Fruit fly (Drosophila melanogaster) whole organism, embryonic: ENCODE data around the gene mRpS31.

Source experiments
- Abd-B ChIP-seq: fragments of 200-800 bp; sonication (Bioruptor generic); optimal IDR thresholded peaks from 2 replicates; lab custom pipeline; 2018; ENCODE audit warnings: missing biosample characterization, mild to moderate bottlenecking, missing genetic modification characterization, moderate library complexity
- Atf6 ChIP-seq: fragments of 200-800 bp; sonication (Bioruptor generic); IDR thresholded peaks from 2 replicates; pipeline ENCODE4 v1.3.6; 2022; ENCODE audit warnings: missing biosample characterization, missing genetic modification characterization
- BtbVII ChIP-seq: fragments of 200-800 bp; sonication (Bioruptor generic); optimal IDR thresholded peaks from 3 replicates; lab custom pipeline; 2017; ENCODE audit warnings: missing biosample characterization, mild to moderate bottlenecking, missing genetic modification characterization
- CG10431 ChIP-seq: fragments of 200-800 bp; sonication (Bioruptor generic); optimal IDR thresholded peaks from 3 replicates; lab custom pipeline; 2018; ENCODE audit warnings: missing biosample characterization, mild to moderate bottlenecking, missing genetic modification characterization
- CG11723 ChIP-seq: fragments of 200-800 bp; sonication (Bioruptor generic); optimal IDR thresholded peaks from 2 replicates; lab custom pipeline; 2017; ENCODE audit warnings: missing biosample characterization, mild to moderate bottlenecking, missing genetic modification characterization
- CG12769 ChIP-seq: fragments of 200-800 bp; sonication (Bioruptor generic); optimal IDR thresholded peaks from 2 replicates; lab custom pipeline; 2019; ENCODE audit warnings: missing biosample characterization, mild to moderate bottlenecking, missing genetic modification characterization, moderate library complexity
- CG13775 ChIP-seq: fragments of 200-800 bp; sonication (Bioruptor generic); optimal IDR thresholded peaks from 3 replicates; lab custom pipeline; 2017; ENCODE audit warnings: missing biosample characterization, mild to moderate bottlenecking, missing genetic modification characterization
- CG14014 ChIP-seq: fragments of 200-800 bp; sonication (Bioruptor generic); IDR thresholded peaks from 2 replicates; pipeline ENCODE4 v1.3.6; 2022; ENCODE audit warnings: missing biosample characterization, missing genetic modification characterization
- CG15269 ChIP-seq: fragments of 200-800 bp; sonication (Bioruptor generic); optimal IDR thresholded peaks from 2 replicates; lab custom pipeline; 2018; ENCODE audit warnings: missing biosample characterization, mild to moderate bottlenecking, missing genetic modification characterization, moderate library complexity
- CG1602 ChIP-seq: fragments of 200-800 bp; sonication (Bioruptor generic); optimal IDR thresholded peaks from 3 replicates; lab custom pipeline; 2016; ENCODE audit warnings: missing biosample characterization, missing genetic modification characterization
- CG3065 ChIP-seq: fragments of 200-800 bp; sonication (Bioruptor generic); optimal IDR thresholded peaks from 2 replicates; lab custom pipeline; 2016; ENCODE audit warnings: missing biosample characterization, missing genetic modification characterization
- CG31388 ChIP-seq: fragments of 200-800 bp; sonication (Bioruptor generic); optimal IDR thresholded peaks from 2 replicates; lab custom pipeline; 2016; ENCODE audit warnings: missing biosample characterization, missing genetic modification characterization
- CG32532 ChIP-seq: fragments of 200-800 bp; sonication (Bioruptor generic); IDR thresholded peaks from 2 replicates; pipeline ENCODE4 v1.3.6; 2022; ENCODE audit warnings: missing biosample characterization, missing genetic modification characterization
- CG5953 ChIP-seq: fragments of 200-800 bp; sonication (Bioruptor generic); IDR thresholded peaks from 2 replicates; pipeline ENCODE4 v1.3.6; 2022; ENCODE audit warnings: missing biosample characterization, missing genetic modification characterization
- CG6175 ChIP-seq: fragments of 200-800 bp; sonication (Bioruptor generic); IDR thresholded peaks from 3 replicates; pipeline ENCODE4 v1.3.6; 2022; ENCODE audit warnings: missing biosample characterization, missing genetic modification characterization
- CG6689 ChIP-seq: fragments of 200-800 bp; sonication (Bioruptor generic); IDR thresholded peaks from 2 replicates; pipeline ENCODE4 v1.3.6; 2022; ENCODE audit warnings: missing biosample characterization, missing genetic modification characterization
- CG7357 ChIP-seq: fragments of 200-800 bp; sonication (Bioruptor generic); IDR thresholded peaks from 3 replicates; pipeline ENCODE4 v1.3.6; 2022; ENCODE audit warnings: missing biosample characterization, missing genetic modification characterization
- CG7745 ChIP-seq: fragments of 200-800 bp; sonication (Bioruptor generic); optimal IDR thresholded peaks from 2 replicates; lab custom pipeline; 2018; ENCODE audit warnings: missing biosample characterization, mild to moderate bottlenecking, missing genetic modification characterization, moderate library complexity
- D ChIP-seq, 2 experiments: fragments of 200-800 bp in 1 of 2; fragments of >200 bp in 1 of 2; sonication (Bioruptor generic) in 1 of 2; optimal IDR thresholded peaks; 2 replicates in 1 of 2; 3 replicates in 1 of 2; lab custom pipeline; 2017; ENCODE audit warnings: mild to moderate bottlenecking in 1 of 2, missing biosample characterization in 1 of 2, missing genetic modification characterization in 1 of 2, missing genetic modification reagents in 1 of 2
- Dad ChIP-seq: fragments of 200-800 bp; sonication (Bioruptor generic); optimal IDR thresholded peaks from 3 replicates; lab custom pipeline; 2016; ENCODE audit warnings: missing biosample characterization, missing genetic modification characterization
- Dll ChIP-seq: fragments of 200-800 bp; sonication (Bioruptor generic); IDR thresholded peaks from 4 replicates; pipeline ENCODE4 v1.3.6; 2022; ENCODE audit warnings: missing biosample characterization, missing genetic modification characterization; ENCODE audit not compliant: partially characterized antibody
- Kr ChIP-seq: fragments of 200-800 bp; sonication (Bioruptor generic); optimal IDR thresholded peaks from 2 replicates; lab custom pipeline; 2017; ENCODE audit warnings: missing biosample characterization, mild to moderate bottlenecking, missing genetic modification characterization
- MESR4 ChIP-seq: fragments of 200-800 bp; sonication (Bioruptor generic); optimal IDR thresholded peaks from 2 replicates; lab custom pipeline; 2018; ENCODE audit warnings: missing biosample characterization, mild to moderate bottlenecking, missing genetic modification characterization, moderate library complexity
- Mrtf ChIP-seq: fragments of 200-800 bp; sonication (Bioruptor generic); IDR thresholded peaks from 3 replicates; pipeline ENCODE4 v1.3.6; 2022; ENCODE audit warnings: missing biosample characterization, missing genetic modification characterization
- ash1 ChIP-seq: fragments of 200-800 bp; sonication (Bioruptor generic); optimal IDR thresholded peaks from 2 replicates; lab custom pipeline; 2018; ENCODE audit warnings: missing biosample characterization, mild to moderate bottlenecking, missing genetic modification characterization
- bsh ChIP-seq, 2 experiments: fragments of 200-800 bp; sonication (Bioruptor generic); optimal IDR thresholded peaks; 2 replicates each; lab custom pipeline; 2017 to 2018; ENCODE audit warnings: mild to moderate bottlenecking in 2 of 2, missing biosample characterization in 2 of 2, missing genetic modification characterization in 2 of 2, moderate library complexity in 1 of 2
- cato ChIP-seq: fragments of 200-800 bp; sonication (Bioruptor generic); optimal IDR thresholded peaks from 2 replicates; lab custom pipeline; 2016; ENCODE audit warnings: missing biosample characterization, missing genetic modification characterization, borderline replicate concordance
- chinmo ChIP-seq: fragments of 200-800 bp; sonication (Bioruptor generic); IDR thresholded peaks from 4 replicates; pipeline ENCODE4 v1.3.6; 2022; ENCODE audit warnings: missing biosample characterization, missing genetic modification characterization; ENCODE audit not compliant: partially characterized antibody
- dm ChIP-seq: fragments of 200-800 bp; sonication (Bioruptor generic); optimal IDR thresholded peaks from 3 replicates; lab custom pipeline; 2016; ENCODE audit warnings: missing biosample characterization, missing genetic modification characterization
- en ChIP-seq: fragments of 200-800 bp; sonication (Bioruptor generic); optimal IDR thresholded peaks from 2 replicates; lab custom pipeline; 2016; ENCODE audit warnings: missing biosample characterization, missing genetic modification characterization
- ewg ChIP-seq: fragments of 200-800 bp; sonication (Bioruptor generic); optimal IDR thresholded peaks from 3 replicates; lab custom pipeline; 2017; ENCODE audit warnings: mild to moderate bottlenecking, missing biosample characterization, missing genetic modification reagents, missing genetic modification characterization
- exex ChIP-seq: fragments of 200-800 bp; sonication (Bioruptor generic); optimal IDR thresholded peaks from 4 replicates; lab custom pipeline; 2018; ENCODE audit warnings: missing biosample characterization, mild to moderate bottlenecking, missing genetic modification characterization, moderate library complexity
- grau ChIP-seq: fragments of 200-800 bp; optimal IDR thresholded peaks from 3 replicates; lab custom pipeline; 2019; ENCODE audit warnings: missing biosample characterization, mild to moderate bottlenecking, missing genetic modification characterization, moderate library complexity
- grn ChIP-seq: fragments of 200-800 bp; sonication (Bioruptor generic); optimal IDR thresholded peaks from 3 replicates; lab custom pipeline; 2017; ENCODE audit warnings: missing biosample characterization, missing genetic modification characterization
- hth ChIP-seq: fragments of >200 bp; optimal IDR thresholded peaks from 2 replicates; lab custom pipeline; 2017; ENCODE audit warnings: inconsistent platforms
- kni ChIP-seq: fragments of 200-800 bp; sonication (Bioruptor generic); optimal IDR thresholded peaks from 3 replicates; lab custom pipeline; 2017; ENCODE audit warnings: mild to moderate bottlenecking, missing biosample characterization, missing genetic modification reagents, missing genetic modification characterization
- knrl ChIP-seq: fragments of 200-800 bp; sonication (Bioruptor generic); IDR thresholded peaks from 3 replicates; pipeline ENCODE4 v1.3.6; 2022; ENCODE audit warnings: missing biosample characterization, missing genetic modification characterization; ENCODE audit not compliant: partially characterized antibody
- lov ChIP-seq, 2 experiments: fragments of 200-800 bp in 1 of 2; fragments of >200 bp in 1 of 2; sonication (Bioruptor generic) in 1 of 2; IDR thresholded peaks in 1 of 2; optimal IDR thresholded peaks in 1 of 2; 2 replicates in 1 of 2; 3 replicates in 1 of 2; pipeline versions ENCODE4 v1.3.6 to Lab custom; 2017 to 2022; ENCODE audit warnings: missing biosample characterization in 1 of 2, missing genetic modification characterization in 1 of 2
- nau ChIP-seq: fragments of 200-800 bp; sonication (Bioruptor generic); optimal IDR thresholded peaks from 3 replicates; lab custom pipeline; 2017; ENCODE audit warnings: missing biosample characterization, mild to moderate bottlenecking, missing genetic modification characterization, missing genetic modification reagents
- peb ChIP-seq: fragments of 200-800 bp; sonication (Bioruptor generic); IDR thresholded peaks from 2 replicates; pipeline ENCODE4 v1.3.6; 2022; ENCODE audit warnings: missing biosample characterization, missing genetic modification characterization
- pita ChIP-seq: fragments of 200-800 bp; sonication (Bioruptor generic); optimal IDR thresholded peaks from 2 replicates; lab custom pipeline; 2017; ENCODE audit warnings: missing biosample characterization, mild to moderate bottlenecking, missing genetic modification characterization
- pros ChIP-seq: fragments of 200-800 bp; sonication (Bioruptor generic); optimal IDR thresholded peaks from 3 replicates; lab custom pipeline; 2019; ENCODE audit warnings: missing biosample characterization, mild to moderate bottlenecking, missing genetic modification characterization, moderate library complexity
- pum ChIP-seq: fragments of 200-800 bp; sonication (Bioruptor generic); optimal IDR thresholded peaks from 2 replicates; lab custom pipeline; 2016; ENCODE audit warnings: missing biosample characterization, missing genetic modification characterization
- ranshi ChIP-seq: fragments of 200-800 bp; sonication (Bioruptor generic); IDR thresholded peaks from 2 replicates; pipeline ENCODE4 v1.3.6; 2022; ENCODE audit warnings: missing biosample characterization, missing genetic modification characterization
- sens-2 ChIP-seq: fragments of 200-800 bp; sonication (Bioruptor generic); IDR thresholded peaks from 2 replicates; pipeline ENCODE4 v1.3.6; 2022; ENCODE audit warnings: missing biosample characterization, missing genetic modification characterization
- seq ChIP-seq: fragments of 200-800 bp; sonication (Bioruptor generic); IDR thresholded peaks from 2 replicates; pipeline ENCODE4 v1.3.6; 2022; ENCODE audit warnings: missing biosample characterization, missing genetic modification characterization
- twi ChIP-seq: fragments of 200-800 bp; optimal IDR thresholded peaks from 2 replicates; lab custom pipeline; 2019; ENCODE audit warnings: missing biosample characterization, mild to moderate bottlenecking, missing genetic modification characterization, moderate library complexity
- zf30C ChIP-seq: fragments of 200-800 bp; sonication (Bioruptor generic); optimal IDR thresholded peaks from 3 replicates; lab custom pipeline; 2018; ENCODE audit warnings: missing biosample characterization, mild to moderate bottlenecking, missing genetic modification characterization
- zfh1 ChIP-seq: fragments of 200-800 bp; sonication (Bioruptor generic); IDR thresholded peaks from 3 replicates; pipeline ENCODE4 v1.3.6; 2022; ENCODE audit warnings: missing biosample characterization, missing genetic modification characterization

Gene mRpS31

DNA sequence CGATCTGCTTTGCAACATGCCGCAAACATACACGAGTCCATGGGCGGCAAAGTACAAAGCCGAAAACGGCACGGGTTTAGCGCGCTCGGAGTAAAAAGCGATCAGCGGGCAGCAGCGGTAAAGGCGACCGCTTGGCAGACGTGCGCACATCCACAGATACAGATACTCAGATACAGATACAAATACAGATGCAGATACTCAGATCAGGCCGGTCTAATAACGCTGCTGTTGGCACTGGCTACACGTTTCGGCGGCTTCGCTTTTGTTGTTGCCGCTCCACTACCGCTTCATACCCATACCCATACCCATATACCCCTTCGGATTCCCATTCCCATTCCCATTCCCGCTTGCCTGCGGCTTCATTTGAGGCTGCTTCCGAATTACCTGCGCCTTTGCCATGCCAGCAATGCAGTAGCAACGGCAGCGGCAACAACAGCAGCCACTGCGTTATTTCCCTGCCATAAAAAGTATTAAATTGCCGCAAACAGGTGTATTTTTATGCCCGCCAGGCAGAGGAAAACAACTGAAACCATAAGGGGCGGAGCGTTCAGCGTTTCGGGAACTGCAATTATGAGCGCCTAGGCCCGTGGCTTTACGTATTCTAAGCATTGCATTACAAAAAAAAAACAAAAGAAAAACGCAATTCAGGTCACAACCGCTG lies 20.2 kb downstream of the mRpS31 start:
- TF ChIP-seq pum (GFP tag; lab: Kevin White, UChicago) (no peak), sens-2 (GFP tag; lab: Robert Waterston, UW) (no peak), MESR4 (GFP tag; lab: Kevin White, UChicago) (no peak), en (no peak), CG15269 (tag; lab: Kevin White, UChicago) (peak; percentile 46), CG32532 (no peak), CG12769 (peak; percentile 28), Abd-B (GFP tag; lab: Kevin White, UChicago) (no peak), pros (GFP tag; lab: Kevin White, UChicago) (peak; percentile 9), grn (GFP tag; lab: Kevin White, UChicago) (peak; percentile 32), zfh1 (0 out of 3 replicates have a peak, but pooled peaks have one; percentile 15), pita (GFP tag; lab: Kevin White, UChicago) (no peak), BtbVII (no peak), zf30C (GFP tag; lab: Kevin White, UChicago) (no peak), hth (no peak), chinmo (GFP tag; lab: Robert Waterston, UW) (0 out of 4 replicates have a peak, but pooled peaks have one; percentile 27), CG5953 (GFP tag; lab: Robert Waterston, UW) (no peak), bsh (GFP tag; optimal IDR thresholded peaks at IDR 0.05; lab: Kevin White, UChicago) (no peak), nau (no peak), ash1 (GFP tag; lab: Kevin White, UChicago) (no peak), kni (GFP tag; lab: Kevin White, UChicago) (peak; percentile 91), twi (tag; lab: Kevin White, UChicago) (peak; percentile 39), lov (optimal IDR thresholded peaks at IDR 0.05; lab: Kevin White, UChicago) (no peak), lov (GFP tag; IDR thresholded peaks at IDR 0.05; lab: Robert Waterston, UW) (no peak), ewg (GFP tag; lab: Kevin White, UChicago) (no peak), CG11723 (no peak), ranshi (GFP tag; lab: Robert Waterston, UW) (no peak), CG13775 (GFP tag; lab: Kevin White, UChicago) (no peak), knrl (no peak), CG7745 (tag; lab: Kevin White, UChicago) (no peak), exex (tag; lab: Kevin White, UChicago) (no peak), Mrtf (GFP tag; lab: Robert Waterston, UW) (no peak), CG31388 (no peak), CG7357 (GFP tag; lab: Robert Waterston, UW) (no peak), seq (GFP tag; lab: Robert Waterston, UW) (no peak), CG14014 (GFP tag; lab: Robert Waterston, UW) (no peak), Dll (GFP tag; lab: Robert Waterston, UW) (0 out of 4 replicates have a peak, but pooled peaks have one; percentile 27), grau (no peak), CG6689 (0 out of 2 replicates have a peak, but pooled peaks have one; percentile 3), CG1602 (GFP tag; lab: Kevin White, UChicago) (no peak), D (optimal IDR thresholded peaks at IDR 0.05; lab: Kevin White, UChicago) (peak; percentile 77), D (GFP tag; optimal IDR thresholded peaks at IDR 0.05; lab: Kevin White, UChicago) (no peak), Dad (GFP tag; lab: Kevin White, UChicago) (no peak), Atf6 (GFP tag; lab: Robert Waterston, UW) (no peak), Kr (GFP tag; lab: Kevin White, UChicago) (peak; percentile 38), cato (GFP tag; lab: Kevin White, UChicago) (no peak), peb (GFP tag; lab: Robert Waterston, UW) (no peak), dm (GFP tag; lab: Kevin White, UChicago) (no peak), CG3065 (GFP tag; lab: Kevin White, UChicago) (no peak), CG6175 (GFP tag; lab: Robert Waterston, UW) (0 out of 3 replicates have a peak, but pooled peaks have one; percentile 45), CG10431 (GFP tag; lab: Kevin White, UChicago) (no peak)
